Worm (Caenorhabditis elegans): ENCODE measurements around the gene C15C8.4.

C15C8.4 gene

DNA sequence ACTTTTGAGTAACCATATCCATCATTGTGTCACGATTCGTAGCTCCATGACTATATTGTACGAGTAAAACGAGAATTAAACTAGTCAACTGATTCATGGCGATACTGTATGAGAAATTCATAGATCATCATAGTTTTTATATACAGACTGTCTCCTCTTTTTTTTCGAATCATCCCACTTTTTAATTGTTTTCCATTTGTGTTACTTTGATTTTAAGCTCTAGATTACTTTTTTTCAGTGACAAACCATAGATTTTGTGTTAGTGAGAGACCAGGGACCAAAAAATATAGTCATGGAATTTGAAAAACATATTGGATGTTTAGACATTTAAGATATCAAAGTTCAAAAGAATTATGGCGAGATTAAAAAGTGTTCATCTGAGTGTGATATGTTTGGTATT lies 35.3 kb downstream of the C15C8.4 start, which contains the start of gene R11D1.3:
Gene R11D1.3 (minus strand): TSS at position 101 of the 400 bp plus-strand sequence.
- TF ChIP-seq ceh-28 (tag; optimal IDR thresholded peaks at IDR 0.05), result no peak
- no peak for TF ChIP-seq egl-5 (tag; optimal IDR thresholded peaks at IDR 0.05)
- TF ChIP-seq sea-2 (GFP tag; optimal IDR thresholded peaks at IDR 0.05), result no peak
- TF ChIP-seq eor-1 (tag; optimal IDR thresholded peaks at IDR 0.05), result no peak
- no peak for TF ChIP-seq nhr-25 (tag; optimal IDR thresholded peaks at IDR 0.05)
- no peak for TF ChIP-seq nhr-76 (tag; optimal IDR thresholded peaks at IDR 0.05)
- no peak for TF ChIP-seq egl-27 (tag; optimal IDR thresholded peaks at IDR 0.05)
- no peak for TF ChIP-seq nhr-11 (tag; optimal IDR thresholded peaks at IDR 0.05)
- no peak for TF ChIP-seq mml-1 (tag; optimal IDR thresholded peaks at IDR 0.05)
- no peak for TF ChIP-seq lin-15B (tag; optimal IDR thresholded peaks at IDR 0.05)
- no peak for TF ChIP-seq ztf-11 (tag; optimal IDR thresholded peaks at IDR 0.05)

DNA sequence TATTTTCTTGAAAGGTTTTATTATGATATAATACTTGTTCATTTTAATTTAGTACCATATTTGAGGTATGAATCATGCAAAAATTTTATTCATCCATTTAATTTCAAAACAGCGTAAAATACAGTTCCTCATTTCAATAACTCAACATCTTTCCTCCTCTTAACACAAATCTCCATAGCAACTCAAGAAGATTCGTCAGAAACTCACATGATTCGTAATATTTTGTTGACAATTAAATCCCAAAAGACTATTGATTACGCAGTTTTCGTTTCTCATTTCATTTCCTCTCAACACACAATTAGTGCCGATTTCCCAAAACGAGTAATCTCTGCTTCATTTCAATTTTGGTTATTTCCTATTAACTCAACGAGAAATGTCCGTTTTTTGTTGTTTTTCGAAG lies 39.0 kb downstream of the C15C8.4 start, which contains the start of gene R11D1.2:
Gene R11D1.2 (plus strand): TSS at position 301 of the 400 bp plus-strand sequence.
- TF ChIP-seq elt-3 (tag; optimal IDR thresholded peaks at IDR 0.05) (no peak), aly-2 (tag; optimal IDR thresholded peaks at IDR 0.05) (no peak), fkh-2 (tag; optimal IDR thresholded peaks at IDR 0.05) (no peak), ceh-16 (tag; optimal IDR thresholded peaks at IDR 0.05) (no peak), nhr-11 (tag; optimal IDR thresholded peaks at IDR 0.05) (no peak), ztf-4 (tag; optimal IDR thresholded peaks at IDR 0.05) (no peak), lin-15B (tag; optimal IDR thresholded peaks at IDR 0.05) (no peak), nhr-25 (tag; optimal IDR thresholded peaks at IDR 0.05) (no peak), fos-1 (tag; optimal IDR thresholded peaks at IDR 0.05) (no peak), jun-1 (tag; optimal IDR thresholded peaks at IDR 0.05) (no peak), daf-12 (tag; optimal IDR thresholded peaks at IDR 0.05) (no peak), ama-1 (optimal IDR thresholded peaks at IDR 0.05) (no peak), fkh-10 (GFP tag; optimal IDR thresholded peaks at IDR 0.05) (no peak), elt-2 (tag; optimal IDR thresholded peaks at IDR 0.05) (no peak), egl-5 (tag; optimal IDR thresholded peaks at IDR 0.05) (no peak)

DNA sequence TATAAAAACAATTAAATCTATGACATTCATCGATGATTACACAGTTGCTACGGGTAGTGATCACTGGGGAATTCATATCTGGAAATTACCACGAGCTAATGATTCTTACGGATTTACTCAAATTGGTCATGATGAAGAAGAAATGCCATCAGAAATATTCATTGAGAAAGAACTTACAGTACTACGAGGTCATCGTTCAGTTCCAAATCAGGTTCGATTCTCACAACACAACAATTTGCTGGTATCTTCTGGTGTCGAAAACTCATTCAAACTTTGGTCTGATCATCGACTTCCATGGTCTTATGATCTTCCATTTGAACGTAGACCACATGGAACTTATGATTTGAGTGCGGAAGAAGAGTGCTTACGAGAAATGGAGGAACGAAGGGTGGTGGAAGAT lies 40.8 kb downstream of the C15C8.4 start:
- TF ChIP-seq ceh-28 (tag; optimal IDR thresholded peaks at IDR 0.05) (no peak), nhr-11 (tag; optimal IDR thresholded peaks at IDR 0.05) (no peak), jun-1 (tag; optimal IDR thresholded peaks at IDR 0.05) (no peak), snpc-4 (tag; optimal IDR thresholded peaks at IDR 0.05) (no peak), ztf-4 (tag; optimal IDR thresholded peaks at IDR 0.05) (no peak), elt-1 (tag; optimal IDR thresholded peaks at IDR 0.05) (no peak), zag-1 (tag; optimal IDR thresholded peaks at IDR 0.05) (no peak), mml-1 (tag; optimal IDR thresholded peaks at IDR 0.05) (no peak), mdl-1 (tag; optimal IDR thresholded peaks at IDR 0.05) (no peak), fkh-2 (tag; optimal IDR thresholded peaks at IDR 0.05) (no peak), skn-1 (tag; optimal IDR thresholded peaks at IDR 0.05) (no peak), unc-62 (GFP tag; optimal IDR thresholded peaks at IDR 0.05) (no peak)

DNA sequence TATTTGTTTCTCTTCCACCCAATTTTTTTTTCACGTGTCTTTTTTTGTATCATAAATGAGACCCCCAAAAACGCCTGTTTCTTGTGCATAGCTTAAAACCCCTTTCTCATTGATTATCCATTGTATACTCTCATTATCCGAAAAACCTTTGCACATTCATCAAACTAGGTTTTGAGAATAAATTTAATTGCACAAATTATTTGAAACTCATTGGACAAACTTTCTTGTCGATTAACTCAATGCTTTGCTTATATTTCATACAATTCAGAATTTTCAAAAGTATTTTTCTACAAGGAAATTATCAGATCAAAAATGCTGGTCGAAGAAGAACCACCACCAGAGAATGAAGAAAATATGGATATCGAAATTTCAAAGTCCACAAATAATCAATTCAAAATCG lies 43.2 kb downstream of the C15C8.4 start, which contains the start of gene R11D1.1:
Gene R11D1.1 (plus strand): TSS at position 301 of the 400 bp plus-strand sequence.
- no peak for TF ChIP-seq elt-1 (tag; optimal IDR thresholded peaks at IDR 0.05)
- no peak for TF ChIP-seq tbx-2 (tag; optimal IDR thresholded peaks at IDR 0.05)
- no peak for TF ChIP-seq eor-1 (tag; optimal IDR thresholded peaks at IDR 0.05)
- TF ChIP-seq nhr-237 (tag; optimal IDR thresholded peaks at IDR 0.05), result no peak
- no peak for TF ChIP-seq daf-12 (tag; optimal IDR thresholded peaks at IDR 0.05)
- TF ChIP-seq egl-27 (tag; optimal IDR thresholded peaks at IDR 0.05), result no peak
- TF ChIP-seq fkh-10 (GFP tag; optimal IDR thresholded peaks at IDR 0.05), result no peak
- TF ChIP-seq elt-3 (tag; optimal IDR thresholded peaks at IDR 0.05), result no peak
- no peak for TF ChIP-seq fkh-2 (tag; optimal IDR thresholded peaks at IDR 0.05)

DNA sequence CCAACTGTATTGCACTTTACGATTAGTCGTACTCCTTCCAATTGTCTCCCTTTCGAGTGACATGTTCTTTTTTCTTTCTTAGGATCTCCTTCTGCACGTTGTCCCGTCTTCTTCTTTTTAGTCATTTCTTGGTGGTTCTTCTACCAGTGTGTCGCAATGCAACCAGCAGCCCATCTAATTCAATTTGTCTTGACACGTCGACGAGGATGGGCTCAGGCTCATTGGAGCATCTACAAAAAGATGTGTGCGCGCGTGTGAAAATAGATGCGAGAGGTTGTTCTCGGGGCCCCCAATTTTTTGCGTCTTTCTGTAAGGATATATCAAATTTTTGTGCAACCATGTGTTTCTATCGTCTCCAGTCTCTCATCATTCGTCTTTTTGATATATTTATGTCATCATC lies 45.6 kb downstream of the C15C8.4 start:
- no peak for TF ChIP-seq nhr-28 (tag; optimal IDR thresholded peaks at IDR 0.05)
- TF ChIP-seq lin-39 (tag; optimal IDR thresholded peaks at IDR 0.05), result no peak
- no peak for TF ChIP-seq elt-2 (tag; optimal IDR thresholded peaks at IDR 0.05)
- no peak for TF ChIP-seq eor-1 (tag; optimal IDR thresholded peaks at IDR 0.05)
- TF ChIP-seq sea-2 (GFP tag; optimal IDR thresholded peaks at IDR 0.05), result no peak
- TF ChIP-seq mdl-1 (tag; optimal IDR thresholded peaks at IDR 0.05), result no peak
- TF ChIP-seq nfya-1 (tag; optimal IDR thresholded peaks at IDR 0.05; ENCODE audit: insufficient read depth), result no peak
- no peak for TF ChIP-seq elt-1 (tag; optimal IDR thresholded peaks at IDR 0.05)
- TF ChIP-seq jun-1 (tag; optimal IDR thresholded peaks at IDR 0.05), result no peak
- no peak for TF ChIP-seq fkh-10 (GFP tag; optimal IDR thresholded peaks at IDR 0.05)
- no peak for TF ChIP-seq fkh-2 (tag; optimal IDR thresholded peaks at IDR 0.05)
- TF ChIP-seq nhr-43 (tag; optimal IDR thresholded peaks at IDR 0.05; ENCODE audit: poor library complexity, severe bottlenecking), result no peak
- no peak for TF ChIP-seq zag-1 (tag; optimal IDR thresholded peaks at IDR 0.05)
- no peak for TF ChIP-seq nhr-76 (tag; optimal IDR thresholded peaks at IDR 0.05)
- no peak for TF ChIP-seq nhr-67 (tag; optimal IDR thresholded peaks at IDR 0.05)
- no peak for TF ChIP-seq nhr-77 (tag; optimal IDR thresholded peaks at IDR 0.05)

Measured in whole organism, L3 larva.